Worm (Caenorhabditis elegans) whole organism, young adult: ENCODE results near the gene vps-37.
A peak's percentile ranks its signal among the peaks of the same experiment; 100 is the strongest.

Source experiments
- B0019.2 ChIP-seq: fragments of 200-800 bp; sonication (Bioruptor generic); conservative IDR thresholded peaks from 2 replicates; pipeline ENCODE4 v1.3.6; 2022; ENCODE audit warnings: missing genetic modification reagents, missing genetic modification characterization, missing compliant biosample characterization
- B0035.1 ChIP-seq: sonication (generic microtip); optimal IDR thresholded peaks from 2 replicates; lab custom pipeline; 2016; ENCODE audit warnings: missing genetic modification characterization, mild to moderate bottlenecking, missing compliant biosample characterization, missing genotype, missing genetic modification reagents
- F22D6.2 ChIP-seq: sonication (generic microtip); optimal IDR thresholded peaks from 2 replicates; lab custom pipeline; 2016; ENCODE audit warnings: mild to moderate bottlenecking, missing genetic modification characterization, missing compliant biosample characterization
- F33H1.4 ChIP-seq: fragments of 200-800 bp; sonication (Bioruptor generic); IDR thresholded peaks from 2 replicates; pipeline ENCODE4 v1.3.6; 2022; ENCODE audit warnings: missing genetic modification reagents, missing genetic modification characterization, missing compliant biosample characterization
- F37B4.10 ChIP-seq: fragments of 200-800 bp; sonication (Bioruptor generic); IDR thresholded peaks from 2 replicates; pipeline ENCODE4 v1.3.6; 2022; ENCODE audit warnings: missing genetic modification characterization, missing compliant biosample characterization
- F39B2.1 ChIP-seq: fragments of 200-800 bp; sonication (Bioruptor generic); IDR thresholded peaks from 2 replicates; pipeline ENCODE4 v1.3.6; 2022; ENCODE audit warnings: missing genetic modification reagents, missing genetic modification characterization, missing compliant biosample characterization
- F52B5.7 ChIP-seq: sonication (generic microtip); optimal IDR thresholded peaks from 2 replicates; lab custom pipeline; 2016; ENCODE audit warnings: mild to moderate bottlenecking, missing genetic modification characterization, missing compliant biosample characterization
- F57A8.1 ChIP-seq: fragments of 200-800 bp; sonication (Bioruptor generic); optimal IDR thresholded peaks from 2 replicates; lab custom pipeline; 2018; ENCODE audit warnings: mild to moderate bottlenecking, missing genetic modification characterization, moderate library complexity, missing compliant biosample characterization
- K11D2.4 ChIP-seq: fragments of 200-800 bp; sonication (Bioruptor generic); IDR thresholded peaks from 2 replicates; pipeline ENCODE4 v1.3.6; 2022; ENCODE audit warnings: missing genetic modification reagents, missing genetic modification characterization, missing compliant biosample characterization
- Y67H2A.10 ChIP-seq: fragments of 200-800 bp; sonication (Bioruptor generic); conservative IDR thresholded peaks from 2 replicates; pipeline ENCODE4 v1.3.6; 2022; ENCODE audit warnings: missing genetic modification reagents, missing genetic modification characterization, missing compliant biosample characterization
- Y95B8A.8 ChIP-seq: fragments of 200-800 bp; sonication (Bioruptor generic); IDR thresholded peaks from 2 replicates; pipeline ENCODE4 v1.3.6; 2022; ENCODE audit warnings: missing genetic modification reagents, missing genetic modification characterization, missing compliant biosample characterization
- ZK185.1 ChIP-seq: sonication (generic microtip); optimal IDR thresholded peaks from 2 replicates; lab custom pipeline; 2016; ENCODE audit warnings: mild to moderate bottlenecking, missing genetic modification characterization, missing compliant biosample characterization; ENCODE audit not compliant: poor library complexity, severe bottlenecking
- akir-1 ChIP-seq: fragments of 200-800 bp; sonication (Bioruptor generic); optimal IDR thresholded peaks from 2 replicates; lab custom pipeline; 2018; ENCODE audit warnings: mild to moderate bottlenecking, missing genetic modification characterization, moderate library complexity, missing compliant biosample characterization
- ama-1 ChIP-seq, 3 experiments: fragments of 150-350 bp in 1 of 3; sonication (generic microtip) in 2 of 3; optimal IDR thresholded peaks; 2 replicates each; lab custom pipeline; 2014 to 2018; ENCODE audit warnings: missing biosample characterization in 2 of 3, missing genetic modification characterization in 2 of 3, missing genetic modification reagents in 2 of 3
- aptf-3 ChIP-seq: fragments of 200-800 bp; sonication (Bioruptor generic); IDR thresholded peaks from 2 replicates; pipeline ENCODE4 v1.3.6; 2022; ENCODE audit warnings: missing genetic modification characterization, missing compliant biosample characterization
- atf-7 ChIP-seq: sonication (generic microtip); optimal IDR thresholded peaks from 2 replicates; lab custom pipeline; 2017; ENCODE audit warnings: mild to moderate bottlenecking, missing genetic modification characterization, missing compliant biosample characterization
- attf-6 ChIP-seq: fragments of 200-800 bp; sonication (Bioruptor generic); IDR thresholded peaks from 2 replicates; pipeline ENCODE4 v1.3.6; 2022; ENCODE audit warnings: missing genetic modification reagents, missing genetic modification characterization, missing compliant biosample characterization
- bed-2 ChIP-seq: fragments of 200-800 bp; sonication (Bioruptor generic); IDR thresholded peaks from 2 replicates; pipeline ENCODE4 v1.3.6; 2022; ENCODE audit warnings: missing genetic modification reagents, missing genetic modification characterization, missing compliant biosample characterization
- cebp-1 ChIP-seq, 2 experiments: fragments of 200-800 bp in 1 of 2; sonication (Bioruptor generic) in 1 of 2; sonication (generic microtip) in 1 of 2; IDR thresholded peaks in 1 of 2; optimal IDR thresholded peaks in 1 of 2; 2 replicates each; pipeline versions ENCODE4 v1.3.6 to Lab custom; 2017 to 2022; ENCODE audit warnings: missing compliant biosample characterization in 2 of 2, missing genetic modification characterization in 2 of 2, mild to moderate bottlenecking in 1 of 2, missing genetic modification reagents in 1 of 2, moderate library complexity in 1 of 2
- ceh-27 ChIP-seq: fragments of 200-800 bp; sonication (Bioruptor generic); optimal IDR thresholded peaks from 2 replicates; lab custom pipeline; 2018; ENCODE audit warnings: mild to moderate bottlenecking, missing genetic modification characterization, moderate library complexity, missing compliant biosample characterization
- ceh-58 ChIP-seq: fragments of 200-800 bp; sonication (Bioruptor generic); IDR thresholded peaks from 2 replicates; pipeline ENCODE4 v1.3.6; 2022; ENCODE audit warnings: missing genetic modification characterization, missing compliant biosample characterization
- ceh-91 ChIP-seq: fragments of 200-800 bp; sonication (Bioruptor generic); IDR thresholded peaks from 2 replicates; pipeline ENCODE4 v1.3.6; 2022; ENCODE audit warnings: missing genetic modification reagents, missing genetic modification characterization, missing compliant biosample characterization
- dpl-1 ChIP-seq: fragments of 150-350 bp; optimal IDR thresholded peaks from 2 replicates; lab custom pipeline; 2014; ENCODE audit warnings: missing biosample characterization, missing genetic modification reagents, missing genetic modification characterization
- efl-1 ChIP-seq: fragments of 150-350 bp; optimal IDR thresholded peaks from 2 replicates; lab custom pipeline; 2014; ENCODE audit warnings: missing biosample characterization, missing genetic modification reagents, missing genetic modification characterization
- egl-44 ChIP-seq: fragments of 200-800 bp; sonication (Bioruptor generic); IDR thresholded peaks from 2 replicates; pipeline ENCODE4 v1.3.6; 2022; ENCODE audit warnings: missing genetic modification reagents, missing genetic modification characterization, missing compliant biosample characterization
- ets-4 ChIP-seq: fragments of 200-800 bp; sonication (Bioruptor generic); optimal IDR thresholded peaks from 2 replicates; lab custom pipeline; 2018; ENCODE audit warnings: mild to moderate bottlenecking, missing genetic modification characterization, missing compliant biosample characterization
- gei-17 ChIP-seq: fragments of 200-800 bp; sonication (Bioruptor generic); optimal IDR thresholded peaks from 2 replicates; lab custom pipeline; 2018; ENCODE audit warnings: mild to moderate bottlenecking, missing genetic modification characterization, missing compliant biosample characterization
- him-1 ChIP-seq: sonication (generic microtip); optimal IDR thresholded peaks from 2 replicates; lab custom pipeline; 2016; ENCODE audit warnings: missing genotype, missing genetic modification reagents, missing genetic modification characterization, missing compliant biosample characterization
- hlh-26 ChIP-seq: fragments of 200-800 bp; sonication (Bioruptor generic); conservative IDR thresholded peaks from 2 replicates; pipeline ENCODE4 v1.3.6; 2022; ENCODE audit warnings: missing genetic modification reagents, missing genetic modification characterization, missing compliant biosample characterization
- lin-26 ChIP-seq: fragments of 200-800 bp; sonication (Bioruptor generic); IDR thresholded peaks from 2 replicates; pipeline ENCODE4 v1.3.6; 2022; ENCODE audit warnings: missing genetic modification reagents, missing genetic modification characterization, missing compliant biosample characterization
- lin-35 ChIP-seq, 3 experiments: fragments of 150-350 bp in 2 of 3; sonication (generic microtip) in 1 of 3; optimal IDR thresholded peaks; 2 replicates each; lab custom pipeline; 2014 to 2018; ENCODE audit warnings: missing biosample characterization in 3 of 3, missing genetic modification characterization in 3 of 3, missing genetic modification reagents in 3 of 3
- lin-40 ChIP-seq: sonication (generic microtip); optimal IDR thresholded peaks from 2 replicates; lab custom pipeline; 2016; ENCODE audit warnings: missing genetic modification characterization, mild to moderate bottlenecking, missing compliant biosample characterization, missing genotype, missing genetic modification reagents
- lin-54 ChIP-seq: fragments of 200-800 bp; sonication (Bioruptor generic); optimal IDR thresholded peaks from 2 replicates; lab custom pipeline; 2018; ENCODE audit warnings: mild to moderate bottlenecking, missing genetic modification characterization, missing compliant biosample characterization
- lsl-1 ChIP-seq: fragments of 200-800 bp; sonication (Bioruptor generic); optimal IDR thresholded peaks from 2 replicates; lab custom pipeline; 2018; ENCODE audit warnings: mild to moderate bottlenecking, missing genetic modification characterization, moderate library complexity, missing compliant biosample characterization
- madf-3 ChIP-seq: fragments of 200-800 bp; sonication (Bioruptor generic); IDR thresholded peaks from 2 replicates; pipeline ENCODE4 v1.3.6; 2022; ENCODE audit warnings: missing genetic modification reagents, missing genetic modification characterization, missing compliant biosample characterization
- madf-6 ChIP-seq: fragments of 200-800 bp; sonication (Bioruptor generic); IDR thresholded peaks from 2 replicates; pipeline ENCODE4 v1.3.6; 2022; ENCODE audit warnings: missing genetic modification reagents, missing genetic modification characterization, missing compliant biosample characterization
- madf-8 ChIP-seq: fragments of 200-800 bp; sonication (Bioruptor generic); conservative IDR thresholded peaks from 2 replicates; pipeline ENCODE4 v1.3.6; 2022; ENCODE audit warnings: missing genetic modification reagents, missing genetic modification characterization, missing compliant biosample characterization
- nfyb-1 ChIP-seq: fragments of 200-800 bp; sonication (Bioruptor generic); IDR thresholded peaks from 2 replicates; pipeline ENCODE4 v1.3.6; 2022; ENCODE audit warnings: missing genetic modification reagents, missing genetic modification characterization, missing compliant biosample characterization
- nhr-90 ChIP-seq: sonication (generic microtip); optimal IDR thresholded peaks from 2 replicates; lab custom pipeline; 2016; ENCODE audit warnings: missing genotype, mild to moderate bottlenecking, missing genetic modification characterization, missing compliant biosample characterization
- rec-8 ChIP-seq, 2 experiments: sonication (generic microtip); optimal IDR thresholded peaks; 2 replicates each; lab custom pipeline; 2016; ENCODE audit warnings: mild to moderate bottlenecking in 2 of 2, missing genetic modification characterization in 2 of 2, missing genetic modification reagents in 2 of 2, missing genotype in 2 of 2, missing biosample characterization in 1 of 2, missing compliant biosample characterization in 1 of 2, moderate library complexity in 1 of 2
- repo-1 ChIP-seq: sonication (generic microtip); optimal IDR thresholded peaks from 2 replicates; lab custom pipeline; 2017; ENCODE audit warnings: mild to moderate bottlenecking, missing genetic modification characterization, missing compliant biosample characterization
- rpc-1 ChIP-seq, 2 experiments: fragments of 150-350 bp in 1 of 2; sonication (generic microtip) in 1 of 2; optimal IDR thresholded peaks; 2 replicates each; lab custom pipeline; 2014 to 2018; ENCODE audit warnings: missing biosample characterization in 1 of 2, missing genetic modification characterization in 1 of 2, missing genetic modification reagents in 1 of 2, missing genotype in 1 of 2
- somi-1 ChIP-seq: fragments of 200-800 bp; sonication (Bioruptor generic); optimal IDR thresholded peaks from 2 replicates; lab custom pipeline; 2018; ENCODE audit warnings: mild to moderate bottlenecking, missing genetic modification characterization, missing compliant biosample characterization
- tbp1 ChIP-seq: fragments of 200-800 bp; sonication (Bioruptor generic); optimal IDR thresholded peaks from 2 replicates; lab custom pipeline; 2018; ENCODE audit warnings: mild to moderate bottlenecking, missing genetic modification characterization, missing compliant biosample characterization
- ztf-22 ChIP-seq: fragments of 200-800 bp; sonication (Bioruptor generic); optimal IDR thresholded peaks from 2 replicates; lab custom pipeline; 2018; ENCODE audit warnings: mild to moderate bottlenecking, missing genetic modification characterization, moderate library complexity, missing compliant biosample characterization
- ztf-26 ChIP-seq: sonication (generic microtip); optimal IDR thresholded peaks from 2 replicates; lab custom pipeline; 2017; ENCODE audit warnings: missing genetic modification characterization, missing compliant biosample characterization
- ztf-28 ChIP-seq: fragments of 200-800 bp; sonication (Bioruptor generic); IDR thresholded peaks from 2 replicates; pipeline ENCODE4 v1.3.6; 2022; ENCODE audit warnings: missing genetic modification reagents, missing genetic modification characterization, missing compliant biosample characterization
- ztf-6 ChIP-seq: fragments of 200-800 bp; sonication (Bioruptor generic); IDR thresholded peaks from 2 replicates; pipeline ENCODE4 v1.3.6; 2022; ENCODE audit warnings: missing genetic modification reagents, missing genetic modification characterization, missing compliant biosample characterization

Gene vps-37

ce11 chrV:5576008-5576407 is 16.5 kb upstream of the vps-37 start (continued):
- TF ChIP-seq gei-17 (GFP tag; lab: Kevin White, UChicago) (peak; percentile 14), attf-6 (GFP tag; lab: Robert Waterston, UW) (no peak), F22D6.2 (tag; lab: Kevin White, UChicago) (no peak), ztf-6 (GFP tag; lab: Robert Waterston, UW) (no peak), cebp-1 (GFP tag; IDR thresholded peaks at IDR 0.05; lab: Robert Waterston, UW) (peak; percentile 83), cebp-1 (tag; optimal IDR thresholded peaks at IDR 0.05; lab: Kevin White, UChicago) (peak; percentile 95), aptf-3 (GFP tag; lab: Robert Waterston, UW) (no peak), madf-6 (GFP tag; lab: Robert Waterston, UW) (no peak), ceh-91 (GFP tag; lab: Robert Waterston, UW) (no peak), ztf-22 (GFP tag; lab: Kevin White, UChicago) (no peak), efl-1 (GFP tag; lab: Kevin White, UChicago) (no peak), dpl-1 (GFP tag; lab: Kevin White, UChicago) (no peak), Y67H2A.10 (no peak), repo-1 (tag; lab: Kevin White, UChicago) (peak; percentile 63), lin-26 (no peak), K11D2.4 (GFP tag; lab: Robert Waterston, UW) (no peak), lsl-1 (GFP tag; lab: Kevin White, UChicago) (no peak), F52B5.7 (no peak), nhr-90 (tag; lab: Kevin White, UChicago) (peak; percentile 32), rec-8 (tag; optimal IDR thresholded peaks at IDR 0.05; lab: Kevin White, UChicago) (no peak), somi-1 (GFP tag; lab: Kevin White, UChicago) (no peak), B0019.2 (GFP tag; lab: Robert Waterston, UW) (no peak), ets-4 (GFP tag; lab: Kevin White, UChicago) (no peak), atf-7 (tag; lab: Kevin White, UChicago) (no peak), B0035.1 (tag; lab: Kevin White, UChicago) (no peak), tbp1 (GFP tag; lab: Kevin White, UChicago) (peak; percentile 27), ama-1 (optimal IDR thresholded peaks at IDR 0.05; lab: Kevin White, UChicago) (no peak), ama-1 (GFP tag; optimal IDR thresholded peaks at IDR 0.05; lab: Kevin White, UChicago) (no peak), madf-3 (no peak), madf-8 (GFP tag; lab: Robert Waterston, UW) (no peak), ztf-28 (no peak), F33H1.4 (GFP tag; lab: Robert Waterston, UW) (no peak), F37B4.10 (GFP tag; lab: Robert Waterston, UW) (no peak), bed-2 (GFP tag; lab: Robert Waterston, UW) (no peak), hlh-26 (GFP tag; lab: Robert Waterston, UW) (no peak), rpc-1 (optimal IDR thresholded peaks at IDR 0.05; lab: Kevin White, UChicago) (peak; percentile 61), rpc-1 (tag; optimal IDR thresholded peaks at IDR 0.05; lab: Kevin White, UChicago) (peak; percentile 42), Y95B8A.8 (GFP tag; lab: Robert Waterston, UW) (no peak), nfyb-1 (GFP tag; lab: Robert Waterston, UW) (peak; percentile 74), ztf-26 (tag; lab: Kevin White, UChicago) (no peak), F39B2.1 (GFP tag; lab: Robert Waterston, UW) (no peak), F57A8.1 (GFP tag; lab: Kevin White, UChicago) (no peak), lin-54 (peak; percentile 6), lin-40 (tag; lab: Kevin White, UChicago) (peak; percentile 53), akir-1 (GFP tag; lab: Kevin White, UChicago) (no peak), ceh-27 (GFP tag; lab: Kevin White, UChicago) (no peak), ceh-58 (GFP tag; lab: Robert Waterston, UW) (no peak), ZK185.1 (peak; percentile 50), him-1 (tag; lab: Kevin White, UChicago) (no peak), egl-44 (GFP tag; lab: Robert Waterston, UW) (no peak), lin-35 (GFP tag; optimal IDR thresholded peaks at IDR 0.05; lab: Kevin White, UChicago) (no peak)
